Worm (Caenorhabditis elegans) whole organism, L2 larva: ENCODE results near the gene F07C6.4.

Experiments used
- C34F6.9 ChIP-seq: fragments of 150-350 bp; optimal IDR thresholded peaks from 2 replicates; lab custom pipeline; 2014; ENCODE audit warnings: missing biosample characterization, missing genetic modification characterization
- F13H6.1 ChIP-seq: sonication (generic microtip); optimal IDR thresholded peaks from 2 replicates; lab custom pipeline; 2016; ENCODE audit warnings: missing genetic modification characterization, missing compliant biosample characterization
- Y55F3AM.14 ChIP-seq: fragments of 200-800 bp; sonication (Bioruptor generic); optimal IDR thresholded peaks from 2 replicates; lab custom pipeline; 2018; ENCODE audit warnings: mild to moderate bottlenecking, missing genetic modification characterization, missing compliant biosample characterization
- ZK546.5 ChIP-seq: sonication (generic microtip); optimal IDR thresholded peaks from 2 replicates; lab custom pipeline; 2017; ENCODE audit warnings: missing biosample characterization, missing genetic modification characterization
- alr-1 ChIP-seq: fragments of 150-350 bp; optimal IDR thresholded peaks from 2 replicates; lab custom pipeline; 2014; ENCODE audit warnings: missing biosample characterization, missing genetic modification characterization
- aly-2 ChIP-seq: fragments of 150-350 bp; optimal IDR thresholded peaks from 2 replicates; lab custom pipeline; 2014; ENCODE audit warnings: missing biosample characterization, missing genetic modification characterization
- ama-1 ChIP-seq: fragments of 150-350 bp; optimal IDR thresholded peaks from 2 replicates; lab custom pipeline; 2018; ENCODE audit warnings: inconsistent platforms
- blmp-1 ChIP-seq: sonication (generic microtip); optimal IDR thresholded peaks from 2 replicates; lab custom pipeline; 2017; ENCODE audit warnings: missing genetic modification characterization, mild to moderate bottlenecking, missing compliant biosample characterization, antibody characterized with exemption, moderate library complexity; ENCODE audit not compliant: insufficient read depth
- ceh-16 ChIP-seq: fragments of 150-350 bp; optimal IDR thresholded peaks from 2 replicates; lab custom pipeline; 2014; ENCODE audit warnings: missing biosample characterization, missing genetic modification characterization
- ceh-82 ChIP-seq: fragments of 150-350 bp; optimal IDR thresholded peaks from 2 replicates; lab custom pipeline; 2014; ENCODE audit warnings: missing biosample characterization, missing genetic modification characterization
- crh-2 ChIP-seq: sonication (generic microtip); optimal IDR thresholded peaks from 2 replicates; lab custom pipeline; 2017; ENCODE audit warnings: missing biosample characterization, missing genetic modification characterization
- dmd-4 ChIP-seq: sonication (generic microtip); optimal IDR thresholded peaks from 2 replicates; lab custom pipeline; 2017; ENCODE audit warnings: missing biosample characterization, missing genetic modification characterization
- egl-27 ChIP-seq: sonication (generic microtip); optimal IDR thresholded peaks from 3 replicates; lab custom pipeline; 2017; ENCODE audit warnings: missing biosample characterization, missing genetic modification reagents, missing genetic modification characterization
- elt-1 ChIP-seq: fragments of 150-350 bp; optimal IDR thresholded peaks from 2 replicates; lab custom pipeline; 2014; ENCODE audit warnings: missing biosample characterization, missing genetic modification characterization
- elt-3 ChIP-seq: sonication (generic microtip); optimal IDR thresholded peaks from 2 replicates; lab custom pipeline; 2017; ENCODE audit warnings: missing biosample characterization, missing genetic modification characterization
- fos-1 ChIP-seq: fragments of 150-350 bp; optimal IDR thresholded peaks from 2 replicates; lab custom pipeline; 2014; ENCODE audit warnings: missing biosample characterization, missing genetic modification characterization
- gmeb-1 ChIP-seq: fragments of 150-350 bp; optimal IDR thresholded peaks from 2 replicates; lab custom pipeline; 2014; ENCODE audit warnings: missing biosample characterization, missing genetic modification characterization
- lin-11 ChIP-seq: fragments of 150-350 bp; sonication (generic microtip); optimal IDR thresholded peaks from 2 replicates; lab custom pipeline; 2014; ENCODE audit warnings: missing biosample characterization, missing genetic modification characterization, inconsistent platforms, mixed read lengths
- lin-13 ChIP-seq: fragments of 150-350 bp; optimal IDR thresholded peaks from 2 replicates; lab custom pipeline; 2014; ENCODE audit warnings: missing biosample characterization, missing genetic modification reagents, missing genetic modification characterization
- lin-39 ChIP-seq: fragments of 150-350 bp; optimal IDR thresholded peaks from 2 replicates; lab custom pipeline; 2014; ENCODE audit warnings: missing biosample characterization, missing genetic modification reagents, missing genetic modification characterization
- lsy-2 ChIP-seq, 2 experiments: fragments of 150-350 bp in 1 of 2; sonication (generic microtip) in 1 of 2; optimal IDR thresholded peaks; 2 replicates each; lab custom pipeline; 2014 to 2017; ENCODE audit warnings: missing biosample characterization in 2 of 2, missing genetic modification characterization in 2 of 2
- mab-5 ChIP-seq: fragments of 150-350 bp; optimal IDR thresholded peaks from 2 replicates; lab custom pipeline; 2014; ENCODE audit warnings: missing biosample characterization, missing genetic modification characterization
- mbf-1 ChIP-seq: sonication (generic microtip); optimal IDR thresholded peaks from 2 replicates; lab custom pipeline; 2017; ENCODE audit warnings: missing biosample characterization, missing genetic modification characterization
- mdl-1 ChIP-seq, 2 experiments: fragments of 150-350 bp in 1 of 2; sonication (generic microtip) in 1 of 2; optimal IDR thresholded peaks; 2 replicates each; lab custom pipeline; 2017; ENCODE audit warnings: missing biosample characterization in 2 of 2, missing genetic modification characterization in 2 of 2
- nhr-10 ChIP-seq: sonication (generic microtip); optimal IDR thresholded peaks from 2 replicates; lab custom pipeline; 2017; ENCODE audit warnings: missing biosample characterization, missing genetic modification characterization
- nhr-11 ChIP-seq: fragments of 150-350 bp; optimal IDR thresholded peaks from 2 replicates; lab custom pipeline; 2014; ENCODE audit warnings: missing biosample characterization, missing genetic modification characterization
- nhr-12 ChIP-seq: fragments of 150-350 bp; optimal IDR thresholded peaks from 2 replicates; lab custom pipeline; 2014; ENCODE audit warnings: missing biosample characterization, missing genetic modification characterization
- nhr-129 ChIP-seq: fragments of 150-350 bp; optimal IDR thresholded peaks from 2 replicates; lab custom pipeline; 2014; ENCODE audit warnings: missing biosample characterization, missing genetic modification characterization
- nhr-21 ChIP-seq: fragments of 150-350 bp; optimal IDR thresholded peaks from 2 replicates; lab custom pipeline; 2014; ENCODE audit warnings: missing biosample characterization, missing genetic modification characterization
- nhr-23 ChIP-seq: fragments of 150-350 bp; optimal IDR thresholded peaks from 2 replicates; lab custom pipeline; 2014; ENCODE audit warnings: missing biosample characterization, missing genetic modification reagents, missing genetic modification characterization
- nhr-237 ChIP-seq: fragments of 150-350 bp; optimal IDR thresholded peaks from 2 replicates; lab custom pipeline; 2014; ENCODE audit warnings: missing biosample characterization, missing genetic modification characterization
- nhr-25 ChIP-seq: fragments of 150-350 bp; sonication (generic microtip); optimal IDR thresholded peaks from 3 replicates; lab custom pipeline; 2014; ENCODE audit warnings: missing biosample characterization, missing genetic modification characterization
- nhr-6 ChIP-seq: fragments of 150-350 bp; optimal IDR thresholded peaks from 2 replicates; lab custom pipeline; 2014; ENCODE audit warnings: missing biosample characterization, missing genetic modification characterization
- peb-1 ChIP-seq: fragments of 150-350 bp; optimal IDR thresholded peaks from 2 replicates; lab custom pipeline; 2014; ENCODE audit warnings: missing biosample characterization, missing genetic modification characterization
- sem-4 ChIP-seq: fragments of 150-350 bp; optimal IDR thresholded peaks from 2 replicates; lab custom pipeline; 2014; ENCODE audit warnings: missing biosample characterization, missing genetic modification reagents, missing genetic modification characterization
- skn-1 ChIP-seq: sonication (generic microtip); optimal IDR thresholded peaks from 2 replicates; lab custom pipeline; 2017; ENCODE audit warnings: missing biosample characterization, missing genetic modification characterization
- sma-3 ChIP-seq: sonication (generic microtip); optimal IDR thresholded peaks from 2 replicates; lab custom pipeline; 2016; ENCODE audit warnings: missing genetic modification reagents, missing genetic modification characterization, missing compliant biosample characterization
- sma-9 ChIP-seq, 2 experiments: fragments of 150-350 bp in 1 of 2; sonication (generic microtip) in 1 of 2; optimal IDR thresholded peaks; 2 replicates each; lab custom pipeline; 2014 to 2016; ENCODE audit warnings: missing genetic modification characterization in 2 of 2, mild to moderate bottlenecking in 1 of 2, missing biosample characterization in 1 of 2, missing compliant biosample characterization in 1 of 2, missing genetic modification reagents in 1 of 2, moderate library complexity in 1 of 2
- snpc-4 ChIP-seq: fragments of 150-350 bp; optimal IDR thresholded peaks from 2 replicates; lab custom pipeline; 2014; ENCODE audit warnings: missing biosample characterization, missing genetic modification characterization
- unc-39 ChIP-seq: fragments of 150-350 bp; optimal IDR thresholded peaks from 2 replicates; lab custom pipeline; 2014; ENCODE audit warnings: missing biosample characterization, missing genetic modification characterization
- unc-55 ChIP-seq: fragments of 150-350 bp; sonication (generic microtip); optimal IDR thresholded peaks from 3 replicates; lab custom pipeline; 2014; ENCODE audit warnings: missing biosample characterization, missing genetic modification reagents, missing genetic modification characterization
- unc-62 ChIP-seq: fragments of 150-350 bp; optimal IDR thresholded peaks from 2 replicates; lab custom pipeline; 2014; ENCODE audit warnings: missing biosample characterization, missing genetic modification reagents, missing genetic modification characterization
- zag-1 ChIP-seq: fragments of 150-350 bp; optimal IDR thresholded peaks from 2 replicates; lab custom pipeline; 2014; ENCODE audit warnings: missing biosample characterization, missing genetic modification characterization
- ztf-1 ChIP-seq: fragments of 200-800 bp; sonication (Bioruptor generic); conservative IDR thresholded peaks from 2 replicates; pipeline ENCODE4 v1.3.6; 2022; ENCODE audit warnings: missing genetic modification characterization, missing compliant biosample characterization
- ztf-4 ChIP-seq: fragments of 150-350 bp; optimal IDR thresholded peaks from 2 replicates; lab custom pipeline; 2014; ENCODE audit warnings: missing biosample characterization, missing genetic modification characterization

Gene F07C6.4

DNA sequence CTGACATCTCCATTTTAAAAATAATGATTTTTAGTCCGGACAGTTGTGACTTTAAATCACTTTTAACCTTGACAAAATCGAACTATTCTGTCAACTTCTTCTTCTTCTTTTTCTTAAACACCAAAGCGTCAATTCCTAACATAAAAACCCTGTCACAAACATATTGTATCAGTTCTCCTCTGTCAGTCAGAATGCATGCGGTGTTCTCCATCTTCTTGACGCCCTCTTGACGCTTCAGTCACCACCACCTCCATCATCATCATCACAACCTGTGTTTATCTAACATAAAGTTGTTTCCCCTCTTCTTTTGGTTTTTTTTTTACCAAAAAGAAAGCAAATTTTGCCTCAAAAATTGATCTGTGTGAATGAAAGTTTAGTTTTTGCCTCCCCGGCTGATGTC lies 29.6 kb downstream of the F07C6.4 start:
- TF ChIP-seq nhr-12 (tag; lab: Kevin White, UChicago) (no peak), sem-4 (tag; lab: Kevin White, UChicago) (no peak), nhr-23 (tag; lab: Kevin White, UChicago) (no peak), snpc-4 (tag; lab: Kevin White, UChicago) (no peak), lin-39 (tag; lab: Kevin White, UChicago) (no peak), nhr-21 (tag; lab: Kevin White, UChicago) (no peak), nhr-11 (tag; lab: Kevin White, UChicago) (no peak), sma-3 (GFP tag; lab: Kevin White, UChicago) (no peak), egl-27 (tag; lab: Kevin White, UChicago) (no peak), aly-2 (tag; lab: Kevin White, UChicago) (no peak), ama-1 (lab: Kevin White, UChicago) (no peak), blmp-1 (tag; lab: Kevin White, UChicago) (no peak), nhr-237 (tag; lab: Kevin White, UChicago) (no peak), ceh-16 (no peak), nhr-10 (tag; lab: Kevin White, UChicago) (no peak), C34F6.9 (tag; lab: Kevin White, UChicago) (no peak), ztf-1 (GFP tag; lab: Robert Waterston, UW) (no peak), crh-2 (tag; lab: Kevin White, UChicago) (no peak)
- TF ChIP-seq, all 48 proteins: peak for 0

DNA sequence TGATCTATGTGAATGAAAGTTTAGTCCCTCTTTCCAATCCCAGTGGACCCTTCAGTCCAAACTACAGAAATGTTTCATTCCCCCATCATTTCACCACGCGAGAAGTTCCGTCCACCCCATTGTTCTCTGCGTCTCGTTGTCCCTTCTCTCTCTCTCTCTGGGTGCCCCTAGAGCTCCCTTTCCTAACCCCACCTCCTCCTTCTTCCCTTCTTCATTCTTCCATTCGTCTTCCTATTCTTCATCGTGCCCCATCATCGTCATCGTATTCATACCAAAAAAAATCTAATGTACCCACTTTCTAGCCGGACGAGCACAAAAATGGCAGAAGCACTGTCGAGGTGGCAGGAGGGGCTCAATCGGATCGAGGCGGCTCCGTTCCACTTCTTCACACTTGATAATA lies 30.5 kb downstream of the F07C6.4 start, which contains the start of gene M02B1.3:
Gene M02B1.3, plus strand, starts transcription at position 301 of the 400 bp plus-strand sequence.
- TF ChIP-seq lsy-2 (tag; optimal IDR thresholded peaks at IDR 0.05; lab: Kevin White, UChicago), result no peak
- no peak for TF ChIP-seq blmp-1 (tag; lab: Kevin White, UChicago)
- no peak for TF ChIP-seq ZK546.5 (tag; lab: Kevin White, UChicago)
- TF ChIP-seq lin-13 (GFP tag; lab: Kevin White, UChicago), result no peak
- no peak for TF ChIP-seq F13H6.1
- no peak for TF ChIP-seq C34F6.9 (tag; lab: Kevin White, UChicago)
- TF ChIP-seq skn-1 (tag; lab: Kevin White, UChicago), result no peak
- TF ChIP-seq lin-11 (tag; lab: Kevin White, UChicago), result no peak
- TF ChIP-seq nhr-12 (tag; lab: Kevin White, UChicago), result no peak
- TF ChIP-seq nhr-129, result no peak
- no peak for TF ChIP-seq nhr-6 (tag; lab: Kevin White, UChicago)
- TF ChIP-seq sma-3 (GFP tag; lab: Kevin White, UChicago), result no peak
- no peak for TF ChIP-seq sma-9 (GFP tag; optimal IDR thresholded peaks at IDR 0.05; lab: Kevin White, UChicago)
- TF ChIP-seq sma-9 (tag; optimal IDR thresholded peaks at IDR 0.05; lab: Kevin White, UChicago), result no peak
- TF ChIP-seq sem-4 (tag; lab: Kevin White, UChicago), result no peak
- no peak for TF ChIP-seq nhr-23 (tag; lab: Kevin White, UChicago)
- no peak for TF ChIP-seq dmd-4 (tag; lab: Kevin White, UChicago)

DNA sequence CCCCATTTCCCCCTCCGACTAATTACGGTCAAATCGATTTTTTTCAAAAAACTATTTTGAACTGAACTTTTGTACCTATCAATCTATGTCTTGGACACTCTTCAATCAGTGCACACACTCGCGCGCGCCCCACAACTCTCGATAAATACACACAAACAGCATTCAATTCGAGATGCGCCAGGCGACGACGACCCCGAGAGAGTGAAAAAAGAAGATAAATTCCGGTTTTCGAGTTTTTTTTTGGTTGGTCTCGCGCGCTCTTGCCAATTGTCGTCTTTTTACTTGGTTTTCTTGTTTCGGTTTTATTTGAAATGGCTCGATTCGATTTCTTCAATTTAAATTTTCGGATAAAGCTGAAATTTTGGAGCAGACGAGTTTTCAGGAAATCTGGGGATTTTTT lies 34.6 kb downstream of the F07C6.4 start:
- no peak for TF ChIP-seq ceh-16
- TF ChIP-seq sem-4 (tag; lab: Kevin White, UChicago), result peak; percentile 39
- no peak for TF ChIP-seq nhr-12 (tag; lab: Kevin White, UChicago)
- no peak for TF ChIP-seq lin-39 (tag; lab: Kevin White, UChicago)
- no peak for TF ChIP-seq nhr-10 (tag; lab: Kevin White, UChicago)
- no peak for TF ChIP-seq elt-3 (tag; lab: Kevin White, UChicago)
- TF ChIP-seq peb-1 (tag; lab: Kevin White, UChicago), result no peak
- TF ChIP-seq ztf-4, result no peak
- no peak for TF ChIP-seq mab-5 (tag; lab: Kevin White, UChicago)
- no peak for TF ChIP-seq ztf-1 (GFP tag; lab: Robert Waterston, UW)
- peak; percentile 38 for TF ChIP-seq fos-1 (tag; lab: Kevin White, UChicago)
- no peak for TF ChIP-seq nhr-237 (tag; lab: Kevin White, UChicago)
- no peak for TF ChIP-seq sma-3 (GFP tag; lab: Kevin White, UChicago)
- no peak for TF ChIP-seq unc-62 (GFP tag; lab: Kevin White, UChicago)
- no peak for TF ChIP-seq alr-1 (tag; lab: Kevin White, UChicago)
- TF ChIP-seq mdl-1 (tag; optimal IDR thresholded peaks at IDR 0.05; lab: Kevin White, UChicago), result no peak
- TF ChIP-seq egl-27 (tag; lab: Kevin White, UChicago), result no peak
- TF ChIP-seq crh-2 (tag; lab: Kevin White, UChicago), result no peak
- TF ChIP-seq Y55F3AM.14 (GFP tag; lab: Kevin White, UChicago), result no peak
- peak; percentile 32 for TF ChIP-seq sma-9 (GFP tag; optimal IDR thresholded peaks at IDR 0.05; lab: Kevin White, UChicago)
- no peak for TF ChIP-seq sma-9 (tag; optimal IDR thresholded peaks at IDR 0.05; lab: Kevin White, UChicago)
- no peak for TF ChIP-seq lin-11 (tag; lab: Kevin White, UChicago)
- TF ChIP-seq nhr-25 (tag; lab: Kevin White, UChicago), result peak; percentile 17
- TF ChIP-seq snpc-4 (tag; lab: Kevin White, UChicago), result no peak
- TF ChIP-seq zag-1, result no peak
- no peak for TF ChIP-seq nhr-21 (tag; lab: Kevin White, UChicago)
- no peak for TF ChIP-seq unc-39
- no peak for TF ChIP-seq gmeb-1 (tag; lab: Kevin White, UChicago)
- TF ChIP-seq nhr-6 (tag; lab: Kevin White, UChicago), result no peak
- TF ChIP-seq nhr-23 (tag; lab: Kevin White, UChicago), result no peak
- TF ChIP-seq F13H6.1, result peak; percentile 49
- TF ChIP-seq unc-55 (GFP tag; lab: Kevin White, UChicago), result no peak
- TF ChIP-seq elt-1 (tag; lab: Kevin White, UChicago), result no peak
- TF ChIP-seq mbf-1, result no peak
- no peak for TF ChIP-seq C34F6.9 (tag; lab: Kevin White, UChicago)
- no peak for TF ChIP-seq lin-13 (GFP tag; lab: Kevin White, UChicago)
- no peak for TF ChIP-seq ceh-82 (tag; lab: Kevin White, UChicago)
- TF ChIP-seq ZK546.5 (tag; lab: Kevin White, UChicago), result no peak
- no peak for TF ChIP-seq dmd-4 (tag; lab: Kevin White, UChicago)
- peak; percentile 41 for TF ChIP-seq nhr-129
